Fruit fly (Drosophila melanogaster) whole organism, embryonic: ENCODE results near the gene Cp16.
A peak's percentile ranks its signal among the peaks of the same experiment; 100 is the strongest.

Experiments
- Adf1 ChIP-seq: fragments of 200-800 bp; sonication (Bioruptor generic); IDR thresholded peaks from 2 replicates; pipeline ENCODE4 v1.3.6; 2022; ENCODE audit warnings: missing biosample characterization, missing genetic modification characterization
- Antp ChIP-seq: fragments of 200-800 bp; sonication (Bioruptor generic); optimal IDR thresholded peaks from 3 replicates; lab custom pipeline; 2016; ENCODE audit warnings: missing biosample characterization, missing genetic modification characterization
- CG10565 ChIP-seq: fragments of 200-800 bp; sonication (Bioruptor generic); optimal IDR thresholded peaks from 3 replicates; lab custom pipeline; 2016; ENCODE audit warnings: missing biosample characterization, mild to moderate bottlenecking, missing genetic modification characterization
- CG11696 ChIP-seq: fragments of 200-800 bp; sonication (Bioruptor generic); IDR thresholded peaks from 2 replicates; pipeline ENCODE4 v1.3.6; 2022; ENCODE audit warnings: missing biosample characterization, missing genetic modification characterization
- CG11723 ChIP-seq: fragments of 200-800 bp; sonication (Bioruptor generic); optimal IDR thresholded peaks from 2 replicates; lab custom pipeline; 2017; ENCODE audit warnings: missing biosample characterization, mild to moderate bottlenecking, missing genetic modification characterization
- CG14710 ChIP-seq: fragments of 200-800 bp; sonication (Bioruptor generic); optimal IDR thresholded peaks from 3 replicates; lab custom pipeline; 2019; ENCODE audit warnings: missing biosample characterization, mild to moderate bottlenecking, missing genetic modification characterization, moderate library complexity
- CG15479 ChIP-seq: fragments of 200-800 bp; sonication (Bioruptor generic); optimal IDR thresholded peaks from 3 replicates; lab custom pipeline; 2019; ENCODE audit warnings: missing biosample characterization, mild to moderate bottlenecking, missing genetic modification characterization, moderate library complexity
- CG1602 ChIP-seq: fragments of 200-800 bp; sonication (Bioruptor generic); optimal IDR thresholded peaks from 3 replicates; lab custom pipeline; 2016; ENCODE audit warnings: missing biosample characterization, missing genetic modification characterization
- CG1647 ChIP-seq: fragments of 200-800 bp; sonication (Bioruptor generic); optimal IDR thresholded peaks from 3 replicates; lab custom pipeline; 2016; ENCODE audit warnings: missing biosample characterization, missing genetic modification characterization
- CG17802 ChIP-seq: fragments of 200-800 bp; sonication (Bioruptor generic); optimal IDR thresholded peaks from 2 replicates; lab custom pipeline; 2018; ENCODE audit warnings: missing biosample characterization, mild to moderate bottlenecking, missing genetic modification characterization, moderate library complexity
- CG2120 ChIP-seq: fragments of 200-800 bp; sonication (Bioruptor generic); optimal IDR thresholded peaks from 3 replicates; lab custom pipeline; 2016; ENCODE audit warnings: missing biosample characterization, missing genetic modification characterization
- CG32767 ChIP-seq: fragments of 200-800 bp; sonication (Bioruptor generic); IDR thresholded peaks from 2 replicates; pipeline ENCODE4 v1.3.6; 2022; ENCODE audit warnings: missing biosample characterization, missing genetic modification characterization
- CG34422 ChIP-seq: fragments of 200-800 bp; sonication (Bioruptor generic); IDR thresholded peaks from 3 replicates; pipeline ENCODE4 v1.3.6; 2022; ENCODE audit warnings: missing biosample characterization, missing genetic modification characterization
- CG3838 ChIP-seq: fragments of 200-800 bp; sonication (Bioruptor generic); optimal IDR thresholded peaks from 3 replicates; lab custom pipeline; 2016; ENCODE audit warnings: missing biosample characterization, missing genetic modification characterization
- CG4424 ChIP-seq: fragments of 200-800 bp; sonication (Bioruptor generic); optimal IDR thresholded peaks from 3 replicates; lab custom pipeline; 2016; ENCODE audit warnings: missing biosample characterization, missing genetic modification characterization
- CG5245 ChIP-seq: fragments of 200-800 bp; sonication (Bioruptor generic); optimal IDR thresholded peaks from 3 replicates; lab custom pipeline; 2016; ENCODE audit warnings: missing biosample characterization, missing genetic modification characterization
- CG6791 ChIP-seq: fragments of 200-800 bp; sonication (Bioruptor generic); IDR thresholded peaks from 3 replicates; pipeline ENCODE4 v1.3.6; 2022; ENCODE audit warnings: missing biosample characterization, missing genetic modification characterization; ENCODE audit not compliant: partially characterized antibody
- CG8089 ChIP-seq: fragments of 200-800 bp; sonication (Bioruptor generic); optimal IDR thresholded peaks from 3 replicates; lab custom pipeline; 2016; ENCODE audit warnings: missing biosample characterization, missing genetic modification characterization
- CG8765 ChIP-seq: fragments of 200-800 bp; sonication (Bioruptor generic); IDR thresholded peaks from 2 replicates; pipeline ENCODE4 v1.3.6; 2022; ENCODE audit warnings: missing biosample characterization, missing genetic modification characterization
- CG8924 ChIP-seq: fragments of 200-800 bp; optimal IDR thresholded peaks from 3 replicates; lab custom pipeline; 2019; ENCODE audit warnings: missing biosample characterization, mild to moderate bottlenecking, missing genetic modification characterization, moderate library complexity
- CG8944 ChIP-seq: fragments of 200-800 bp; sonication (Bioruptor generic); optimal IDR thresholded peaks from 3 replicates; lab custom pipeline; 2016; ENCODE audit warnings: missing biosample characterization, missing genetic modification characterization
- CG9437 ChIP-seq: fragments of 200-800 bp; sonication (Bioruptor generic); optimal IDR thresholded peaks from 2 replicates; lab custom pipeline; 2018; ENCODE audit warnings: missing biosample characterization, mild to moderate bottlenecking, missing genetic modification characterization
- CG9876 ChIP-seq: fragments of 200-800 bp; sonication (Bioruptor generic); optimal IDR thresholded peaks from 2 replicates; lab custom pipeline; 2016; ENCODE audit warnings: missing biosample characterization, missing genetic modification characterization
- CG9932 ChIP-seq: fragments of 200-800 bp; sonication (Bioruptor generic); IDR thresholded peaks from 2 replicates; pipeline ENCODE4 v1.3.6; 2022; ENCODE audit warnings: missing biosample characterization, missing genetic modification characterization
- CTCF ChIP-seq: fragments of 200-800 bp; sonication (Bioruptor generic); optimal IDR thresholded peaks from 2 replicates; lab custom pipeline; 2017; ENCODE audit warnings: missing biosample characterization, mild to moderate bottlenecking, missing genetic modification characterization, moderate library complexity
- Chrac-16 ChIP-seq: fragments of 200-800 bp; sonication (Bioruptor generic); optimal IDR thresholded peaks from 3 replicates; lab custom pipeline; 2016; ENCODE audit warnings: missing biosample characterization, missing genetic modification characterization
- Dbx ChIP-seq: fragments of 200-800 bp; sonication (Bioruptor generic); IDR thresholded peaks from 3 replicates; pipeline ENCODE4 v1.3.6; 2022; ENCODE audit warnings: missing biosample characterization, missing genetic modification characterization
- HLH4C ChIP-seq: fragments of 200-800 bp; sonication (Bioruptor generic); IDR thresholded peaks from 3 replicates; pipeline ENCODE4 v1.3.6; 2022; ENCODE audit warnings: missing biosample characterization, missing genetic modification characterization; ENCODE audit not compliant: partially characterized antibody
- Lim3 ChIP-seq: fragments of 200-800 bp; sonication (Bioruptor generic); IDR thresholded peaks from 2 replicates; pipeline ENCODE4 v1.3.6; 2022; ENCODE audit warnings: missing biosample characterization, missing genetic modification characterization
- Mad ChIP-seq: fragments of 200-800 bp; sonication (Bioruptor generic); optimal IDR thresholded peaks from 2 replicates; lab custom pipeline; 2016; ENCODE audit warnings: missing biosample characterization, missing genetic modification characterization
- Meics ChIP-seq: fragments of 200-800 bp; sonication (Bioruptor generic); optimal IDR thresholded peaks from 2 replicates; lab custom pipeline; 2017; ENCODE audit warnings: missing biosample characterization, mild to moderate bottlenecking, missing genetic modification characterization
- Oli ChIP-seq: fragments of 200-800 bp; sonication (Bioruptor generic); optimal IDR thresholded peaks from 2 replicates; lab custom pipeline; 2018; ENCODE audit warnings: missing biosample characterization, mild to moderate bottlenecking, missing genetic modification characterization, moderate library complexity
- Spps ChIP-seq: fragments of 200-800 bp; sonication (Bioruptor generic); optimal IDR thresholded peaks from 2 replicates; lab custom pipeline; 2018; ENCODE audit warnings: missing biosample characterization, mild to moderate bottlenecking, missing genetic modification characterization
- Trl ChIP-seq, 3 experiments: fragments of >200 bp in 2 of 3; fragments of 200-800 bp in 1 of 3; sonication (Bioruptor generic) in 1 of 3; optimal IDR thresholded peaks; 2 replicates in 1 of 3; 3 replicates in 2 of 3; lab custom pipeline; 2016 to 2017; ENCODE audit warnings: missing biosample characterization in 1 of 3, missing genetic modification characterization in 1 of 3
- Usf ChIP-seq: fragments of 200-800 bp; sonication (Bioruptor generic); optimal IDR thresholded peaks from 2 replicates; lab custom pipeline; 2017; ENCODE audit warnings: missing genotype, missing biosample characterization, missing genetic modification characterization
- Vsx1 ChIP-seq: fragments of 200-800 bp; sonication (Bioruptor generic); optimal IDR thresholded peaks from 2 replicates; lab custom pipeline; 2017; ENCODE audit warnings: missing biosample characterization, mild to moderate bottlenecking, missing genetic modification characterization, missing genetic modification reagents
- ash1 ChIP-seq: fragments of 200-800 bp; sonication (Bioruptor generic); optimal IDR thresholded peaks from 2 replicates; lab custom pipeline; 2018; ENCODE audit warnings: missing biosample characterization, mild to moderate bottlenecking, missing genetic modification characterization
- cato ChIP-seq: fragments of 200-800 bp; sonication (Bioruptor generic); optimal IDR thresholded peaks from 2 replicates; lab custom pipeline; 2016; ENCODE audit warnings: missing biosample characterization, missing genetic modification characterization, borderline replicate concordance
- dpn ChIP-seq, 2 experiments: fragments of 200-800 bp; sonication (Bioruptor generic); optimal IDR thresholded peaks; 3 replicates each; lab custom pipeline; 2016; ENCODE audit warnings: missing biosample characterization in 2 of 2, missing genetic modification characterization in 2 of 2
- fru ChIP-seq: fragments of >200 bp; optimal IDR thresholded peaks from 2 replicates; lab custom pipeline; 2017
- gcm ChIP-seq: fragments of 200-800 bp; sonication (Bioruptor generic); optimal IDR thresholded peaks from 2 replicates; lab custom pipeline; 2019; ENCODE audit warnings: missing biosample characterization, mild to moderate bottlenecking, missing genetic modification characterization, moderate library complexity
- kay ChIP-seq: fragments of 200-800 bp; sonication (Bioruptor generic); optimal IDR thresholded peaks from 2 replicates; lab custom pipeline; 2016; ENCODE audit warnings: missing biosample characterization, missing genetic modification characterization
- nerfin-1 ChIP-seq: fragments of 200-800 bp; sonication (Bioruptor generic); optimal IDR thresholded peaks from 3 replicates; lab custom pipeline; 2019; ENCODE audit warnings: missing biosample characterization, mild to moderate bottlenecking, missing genetic modification characterization, moderate library complexity
- peb ChIP-seq: fragments of 200-800 bp; sonication (Bioruptor generic); IDR thresholded peaks from 2 replicates; pipeline ENCODE4 v1.3.6; 2022; ENCODE audit warnings: missing biosample characterization, missing genetic modification characterization
- run ChIP-seq: fragments of 200-800 bp; sonication (Bioruptor generic); optimal IDR thresholded peaks from 3 replicates; lab custom pipeline; 2018; ENCODE audit warnings: missing biosample characterization, mild to moderate bottlenecking, missing genetic modification characterization
- slou ChIP-seq: fragments of 200-800 bp; sonication (Bioruptor generic); optimal IDR thresholded peaks from 3 replicates; lab custom pipeline; 2016; ENCODE audit warnings: missing biosample characterization, missing genetic modification characterization
- ssp ChIP-seq: fragments of 200-800 bp; sonication (Bioruptor generic); IDR thresholded peaks from 2 replicates; pipeline ENCODE4 v1.3.6; 2022; ENCODE audit warnings: missing biosample characterization, missing genetic modification characterization
- tna ChIP-seq: fragments of 200-800 bp; sonication (Bioruptor generic); IDR thresholded peaks from 2 replicates; pipeline ENCODE4 v1.3.6; 2022; ENCODE audit warnings: missing biosample characterization, missing genetic modification characterization; ENCODE audit not compliant: partially characterized antibody
- toy ChIP-seq: fragments of 200-800 bp; sonication (Bioruptor generic); IDR thresholded peaks from 2 replicates; pipeline ENCODE4 v1.3.6; 2022; ENCODE audit warnings: missing biosample characterization, missing genetic modification characterization
- vvl ChIP-seq: fragments of 200-800 bp; sonication (Bioruptor generic); IDR thresholded peaks from 2 replicates; pipeline ENCODE4 v1.3.6; 2022; ENCODE audit warnings: missing biosample characterization, missing genetic modification characterization
- wor ChIP-seq: fragments of 200-800 bp; sonication (Bioruptor generic); IDR thresholded peaks from 2 replicates; pipeline ENCODE4 v1.3.6; 2022; ENCODE audit warnings: missing biosample characterization, missing genetic modification characterization
- zen ChIP-seq: fragments of 200-800 bp; sonication (Bioruptor generic); optimal IDR thresholded peaks from 3 replicates; lab custom pipeline; 2018; ENCODE audit warnings: missing biosample characterization, mild to moderate bottlenecking, missing genetic modification characterization, moderate library complexity
- zfh2 ChIP-seq: fragments of 200-800 bp; sonication (Bioruptor generic); optimal IDR thresholded peaks from 2 replicates; lab custom pipeline; 2016; ENCODE audit warnings: missing biosample characterization, missing genetic modification characterization

Gene Cp16

DNA sequence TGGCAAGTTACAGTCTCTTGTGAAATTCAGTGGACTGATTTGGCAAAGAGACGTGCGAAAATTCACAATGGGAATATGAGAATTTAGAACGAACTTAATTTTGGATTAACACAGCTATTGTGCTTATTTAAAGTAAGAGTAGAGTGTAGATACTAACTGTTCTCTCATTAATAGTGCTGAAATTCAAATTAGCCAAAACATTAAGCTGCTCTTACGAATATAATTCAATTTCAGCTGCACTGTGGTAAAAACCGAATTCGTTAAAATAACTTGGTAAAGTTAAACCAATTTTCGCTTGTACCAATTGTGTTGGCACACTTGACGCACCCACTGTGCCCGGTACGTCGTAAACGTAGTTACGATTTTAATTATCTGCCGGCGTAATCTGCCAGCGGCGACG lies 36.1 kb downstream of the Cp16 start (continued):
- TF ChIP-seq cato (no peak), nerfin-1 (no peak), Trl (optimal IDR thresholded peaks at IDR 0.05; lab: Kevin White, UChicago) (no peak), Trl (GFP tag; optimal IDR thresholded peaks at IDR 0.05; lab: Kevin White, UChicago) (no peak), run (no peak), ssp (GFP tag; lab: Robert Waterston, UW) (no peak), CG8765 (GFP tag; lab: Robert Waterston, UW) (no peak), kay (no peak), toy (GFP tag; lab: Robert Waterston, UW) (no peak), fru (lab: Kevin White, UChicago) (no peak), CG15479 (GFP tag; lab: Kevin White, UChicago) (no peak), CG17802 (tag; lab: Kevin White, UChicago) (no peak), CG11696 (GFP tag; lab: Robert Waterston, UW) (no peak), CG8944 (GFP tag; lab: Kevin White, UChicago) (no peak), slou (GFP tag; lab: Kevin White, UChicago) (no peak), CG32767 (GFP tag; lab: Robert Waterston, UW) (peak; percentile 48; the same call in 1 of the 2 replicates), Spps (tag; lab: Kevin White, UChicago) (no peak), CTCF (no peak), Vsx1 (GFP tag; lab: Kevin White, UChicago) (peak; percentile 39), dpn (GFP tag; optimal IDR thresholded peaks at IDR 0.05; lab: Kevin White, UChicago) (peak in 1 of 2 experiments; percentile 23), CG9437 (GFP tag; lab: Kevin White, UChicago) (peak; percentile 70), Antp (peak; percentile 31), Lim3 (GFP tag; lab: Robert Waterston, UW) (no peak), peb (GFP tag; lab: Robert Waterston, UW) (no peak), CG8089 (GFP tag; lab: Kevin White, UChicago) (no peak), tna (GFP tag; lab: Robert Waterston, UW) (no peak), gcm (GFP tag; lab: Kevin White, UChicago) (no peak), Mad (GFP tag; lab: Kevin White, UChicago) (no peak), Usf (peak; percentile 27), CG9932 (GFP tag; lab: Robert Waterston, UW) (peak; percentile 66), Dbx (GFP tag; lab: Robert Waterston, UW) (peak; percentile 34; the same call in 1 of the 3 replicates), zfh2 (GFP tag; lab: Kevin White, UChicago) (peak; percentile 72), CG5245 (no peak), CG3838 (GFP tag; lab: Kevin White, UChicago) (no peak), CG11723 (GFP tag; lab: Kevin White, UChicago) (peak; percentile 26), CG9876 (GFP tag; lab: Kevin White, UChicago) (no peak), CG1602 (GFP tag; lab: Kevin White, UChicago) (no peak), Chrac-16 (GFP tag; lab: Kevin White, UChicago) (peak; percentile 11), zen (tag; lab: Kevin White, UChicago) (no peak), vvl (GFP tag; lab: Robert Waterston, UW) (no peak), CG4424 (GFP tag; lab: Kevin White, UChicago) (peak; percentile 5), HLH4C (no peak), CG6791 (GFP tag; lab: Robert Waterston, UW) (no peak), CG10565 (no peak), ash1 (no peak), Meics (GFP tag; lab: Kevin White, UChicago) (peak; percentile 73), Adf1 (GFP tag; lab: Robert Waterston, UW) (peak; percentile 59), Oli (peak; percentile 7), CG2120 (GFP tag; lab: Kevin White, UChicago) (peak; percentile 81), CG8924 (tag; lab: Kevin White, UChicago) (peak; percentile 25), CG1647 (no peak), CG14710 (tag; lab: Kevin White, UChicago) (no peak), CG34422 (no peak), wor (GFP tag; lab: Robert Waterston, UW) (no peak)
